Worm (Caenorhabditis elegans): ENCODE data around the gene his-3.

DNA sequence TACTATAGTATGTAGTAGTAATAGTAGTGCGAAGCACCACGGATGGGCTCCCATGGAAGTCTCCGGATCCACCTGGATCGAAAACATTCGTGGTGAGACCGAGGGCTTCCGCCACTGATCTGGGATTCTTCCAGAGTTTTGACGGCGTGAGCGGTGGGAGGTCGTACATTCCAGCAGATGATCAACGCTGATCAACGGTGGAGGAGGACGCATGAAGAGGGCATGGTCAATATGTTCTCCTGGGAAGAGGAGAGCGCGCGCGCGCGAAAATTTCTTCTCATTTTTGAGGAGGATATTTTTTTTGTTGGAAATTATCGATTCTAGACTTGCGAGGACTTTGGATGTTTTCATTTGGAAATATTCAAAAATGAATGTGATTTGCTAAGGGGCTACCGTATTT lies 7.1 kb upstream of the his-3 start:
- TF ChIP-seq pha-4 (GFP tag; IDR thresholded peaks at IDR 0.05) (no peak), pha-4 (tag; optimal IDR thresholded peaks at IDR 0.05) (no peak), pqm-1 (tag; optimal IDR thresholded peaks at IDR 0.05) (no peak), F49E8.2 (tag; optimal IDR thresholded peaks at IDR 0.05; ENCODE audit: borderline replicate concordance) (no peak), F10B5.3 (tag; optimal IDR thresholded peaks at IDR 0.05) (no peak), zag-1 (tag; optimal IDR thresholded peaks at IDR 0.05) (no peak), ceh-20 (GFP tag; IDR thresholded peaks at IDR 0.05) (no peak), mdl-1 (tag; optimal IDR thresholded peaks at IDR 0.05) (no peak), egl-43 (GFP tag; IDR thresholded peaks at IDR 0.05) (no peak), Y5F2A.4 (GFP tag; optimal IDR thresholded peaks at IDR 0.05) (no peak), unc-130 (GFP tag; optimal IDR thresholded peaks at IDR 0.05) (no peak), egl-27 (tag; optimal IDR thresholded peaks at IDR 0.05) (no peak), nhr-25 (tag; optimal IDR thresholded peaks at IDR 0.05; ENCODE audit: borderline replicate concordance, insufficient read depth) (no peak), unc-62 (GFP tag; optimal IDR thresholded peaks at IDR 0.05 in 1 of 2) (no peak), unc-62 (tag; optimal IDR thresholded peaks at IDR 0.05) (no peak), fos-1 (tag; optimal IDR thresholded peaks at IDR 0.05) (no peak)
